Worm (Caenorhabditis elegans): ENCODE measurements around the gene C35A5.8.

The C35A5.8 gene

DNA sequence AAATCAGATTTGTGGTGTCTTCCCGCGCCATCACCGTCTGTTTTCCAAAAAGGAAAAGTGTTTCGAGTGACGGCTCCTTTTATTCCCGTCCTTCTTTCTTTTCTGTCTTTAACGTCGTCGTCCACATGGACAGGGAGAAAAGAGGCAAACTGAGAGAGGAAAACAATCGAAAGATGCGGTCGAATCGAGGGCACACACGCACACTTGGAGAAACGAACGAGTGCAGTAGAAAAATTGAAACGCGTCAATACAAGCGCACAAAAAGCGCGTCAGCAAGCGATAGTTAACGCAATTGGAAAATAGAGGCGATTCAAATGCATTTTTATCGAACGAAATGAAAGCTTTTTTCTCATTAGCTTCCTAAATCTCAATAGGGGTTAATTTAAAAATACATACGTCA lies 11.1 kb upstream of the C35A5.8 start (continued):
- TF ChIP-seq ets-4 (GFP tag; optimal IDR thresholded peaks at IDR 0.05) (no peak), rcor-1 (GFP tag; IDR thresholded peaks at IDR 0.05) (peak; percentile 50; the same call in 1 of the 2 replicates), unc-130 (GFP tag; optimal IDR thresholded peaks at IDR 0.05) (no peak), tbp1 (GFP tag; optimal IDR thresholded peaks at IDR 0.05) (peak; percentile 54), ceh-100 (GFP tag; IDR thresholded peaks at IDR 0.05) (0 out of 2 replicates have a peak, but pooled peaks have one; percentile 62), madf-6 (GFP tag; IDR thresholded peaks at IDR 0.05) (0 out of 2 replicates have a peak, but pooled peaks have one; percentile 52), F49E8.2 (tag; optimal IDR thresholded peaks at IDR 0.05; ENCODE audit: insufficient read depth) (no peak), aptf-2 (GFP tag; conservative IDR thresholded peaks at IDR 0.05) (no peak), egl-18 (GFP tag; IDR thresholded peaks at IDR 0.05) (no peak), hrde-1 (tag; optimal IDR thresholded peaks at IDR 0.05; ENCODE audit: borderline replicate concordance) (no peak), madf-3 (GFP tag; IDR thresholded peaks at IDR 0.05) (no peak), hmg-1.2 (GFP tag; IDR thresholded peaks at IDR 0.05) (peak; percentile 54), lsy-27 (tag; optimal IDR thresholded peaks at IDR 0.05; ENCODE audit: borderline replicate concordance, insufficient read depth) (no peak), ceh-91 (GFP tag; IDR thresholded peaks at IDR 0.05) (no peak), Y79H2A.3 (GFP tag; conservative IDR thresholded peaks at IDR 0.05) (no peak), hmg-20 (GFP tag; IDR thresholded peaks at IDR 0.05) (peak; percentile 86; the same call in 1 of the 2 replicates), snpc-1.3 (tag; optimal IDR thresholded peaks at IDR 0.05; ENCODE audit: insufficient read depth) (no peak), nhr-179 (tag; optimal IDR thresholded peaks at IDR 0.05) (no peak), dpff-1 (tag; optimal IDR thresholded peaks at IDR 0.05) (no peak), ceh-40 (GFP tag; IDR thresholded peaks at IDR 0.05) (no peak), mcd-1 (GFP tag; IDR thresholded peaks at IDR 0.05) (peak; percentile 82), lag-1 (GFP tag; IDR thresholded peaks at IDR 0.05) (no peak), ZK185.1 (tag; optimal IDR thresholded peaks at IDR 0.05; ENCODE audit: poor library complexity, severe bottlenecking) (peak; percentile 88), F57C9.4 (tag; optimal IDR thresholded peaks at IDR 0.05) (no peak), hlh-12 (tag; optimal IDR thresholded peaks at IDR 0.05) (no peak), rpc-1 (optimal IDR thresholded peaks at IDR 0.05) (no peak), rpc-1 (tag; optimal IDR thresholded peaks at IDR 0.05) (no peak), F57A8.1 (GFP tag; optimal IDR thresholded peaks at IDR 0.05) (no peak), ztf-18 (tag; optimal IDR thresholded peaks at IDR 0.05) (peak; percentile 97), B0019.2 (GFP tag; conservative IDR thresholded peaks at IDR 0.05) (no peak), zfh-2 (GFP tag; conservative IDR thresholded peaks at IDR 0.05) (peak; percentile 90), Y53G8AR.9 (GFP tag; conservative IDR thresholded peaks at IDR 0.05) (peak; percentile 81), nhr-80 (tag; optimal IDR thresholded peaks at IDR 0.05) (peak; percentile 75), lsl-1 (GFP tag; optimal IDR thresholded peaks at IDR 0.05) (peak; percentile 30), nhr-90 (tag; optimal IDR thresholded peaks at IDR 0.05) (no peak), xnd-1 (tag; optimal IDR thresholded peaks at IDR 0.05) (no peak), tlf-1 (GFP tag; optimal IDR thresholded peaks at IDR 0.05) (peak; percentile 55), snpc-4 (GFP tag; optimal IDR thresholded peaks at IDR 0.05) (no peak), snpc-4 (tag; optimal IDR thresholded peaks at IDR 0.05) (peak in 2 of 4 experiments; percentile 63 to 77), ceh-27 (GFP tag; optimal IDR thresholded peaks at IDR 0.05) (peak; percentile 88), snpc-1.1 (tag; optimal IDR thresholded peaks at IDR 0.05; ENCODE audit: insufficient read depth) (no peak), hsf-1 (GFP tag; IDR thresholded peaks at IDR 0.05) (peak; percentile 56; the same call in 1 of the 2 replicates), K12H6.12 (tag; optimal IDR thresholded peaks at IDR 0.05) (peak; percentile 92), akir-1 (GFP tag; optimal IDR thresholded peaks at IDR 0.05) (no peak), ccch-3 (GFP tag; optimal IDR thresholded peaks at IDR 0.05) (no peak), sea-2 (GFP tag; IDR thresholded peaks at IDR 0.05) (no peak), athp-1 (tag; optimal IDR thresholded peaks at IDR 0.05) (peak; percentile 23), die-1 (tag; optimal IDR thresholded peaks at IDR 0.05) (no peak)

Measured in whole organism, young adult.